Fruit fly (Drosophila melanogaster): ENCODE results near the gene spidey.

DNA sequence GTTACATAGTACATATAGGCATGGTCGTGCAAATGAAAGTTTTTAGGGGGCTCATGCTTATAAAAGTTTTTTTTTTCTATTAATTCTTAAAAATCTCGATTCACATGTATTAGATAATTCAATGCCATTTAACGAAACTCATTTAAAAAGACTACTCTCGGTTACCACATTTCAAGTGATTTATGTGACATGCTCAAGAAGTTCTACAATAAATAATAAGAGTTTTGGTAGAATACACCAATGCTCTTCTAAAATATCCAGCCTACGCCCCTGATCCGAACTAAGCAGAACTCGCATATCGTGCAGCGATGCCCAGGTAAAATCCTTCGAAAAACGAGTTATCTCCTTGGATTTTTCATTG, 16.2 kb upstream of the spidey start:
- TF ChIP-seq CG8478 (optimal IDR thresholded peaks at IDR 0.05) = no peak
- no peak for TF ChIP-seq CTCF (optimal IDR thresholded peaks at IDR 0.05)
